Fruit fly (Drosophila melanogaster): Measurements from ENCODE around the gene CG43362.
A peak's percentile ranks its signal among the peaks of the same experiment; 100 is the strongest.

CG43362 gene

DNA sequence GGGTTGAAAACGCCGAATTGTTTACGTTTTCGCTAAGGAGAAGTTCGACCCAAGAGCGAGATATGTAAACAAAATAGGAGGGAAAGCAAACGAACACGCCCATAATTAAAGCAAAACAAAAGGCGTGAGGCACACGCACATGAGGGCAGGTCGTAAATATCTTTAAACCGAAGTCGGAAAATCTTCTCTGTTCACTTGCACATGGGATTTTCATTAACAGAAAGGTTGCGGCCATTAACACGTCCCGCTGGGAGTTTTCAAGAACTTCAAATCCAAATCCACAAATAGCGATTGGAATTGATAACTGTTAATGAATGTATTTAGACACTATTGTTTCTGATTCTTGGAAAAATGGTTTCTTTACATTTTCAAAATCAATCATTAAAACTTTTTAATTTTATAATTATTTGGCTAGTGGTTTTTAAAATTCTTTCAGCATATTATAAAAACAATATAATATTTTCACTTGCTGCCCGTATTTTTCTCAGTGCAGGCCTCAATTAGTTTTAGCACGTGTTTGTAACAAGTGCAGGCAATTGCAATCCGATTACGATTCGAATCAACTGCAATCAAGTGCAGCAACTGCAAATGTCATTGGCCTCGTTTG, 42.7 kb upstream of the CG43362 start (continued):
- TF ChIP-seq Abd-B (GFP tag; optimal IDR thresholded peaks at IDR 0.05), result no peak
- TF ChIP-seq CG31441 (GFP tag; IDR thresholded peaks at IDR 0.05), result 0 out of 2 replicates have a peak, but pooled peaks have one; percentile 15
- peak; percentile 39 for TF ChIP-seq pros (GFP tag; optimal IDR thresholded peaks at IDR 0.05)
- peak; percentile 42; the same call in 1 of the 2 replicates for TF ChIP-seq Xrp1 (GFP tag; IDR thresholded peaks at IDR 0.05)
- no peak for TF ChIP-seq toy (GFP tag; IDR thresholded peaks at IDR 0.05)
- peak in 1 of 3 experiments; percentile 28 for TF ChIP-seq Stat92E (GFP tag; optimal IDR thresholded peaks at IDR 0.05)
- no peak for TF ChIP-seq Max (GFP tag; optimal IDR thresholded peaks at IDR 0.05)
- no peak for TF ChIP-seq CG31224 (GFP tag; IDR thresholded peaks at IDR 0.05)
- TF ChIP-seq Hsf (GFP tag; optimal IDR thresholded peaks at IDR 0.05), result no peak
- TF ChIP-seq CG6689 (GFP tag; IDR thresholded peaks at IDR 0.05), result no peak
- no peak for TF ChIP-seq dati (GFP tag; IDR thresholded peaks at IDR 0.05)
- TF ChIP-seq CG11504 (tag; optimal IDR thresholded peaks at IDR 0.05), result peak; percentile 3
- TF ChIP-seq CG17912 (GFP tag; optimal IDR thresholded peaks at IDR 0.05), result no peak
- peak; percentile 18 for TF ChIP-seq phol (tag; optimal IDR thresholded peaks at IDR 0.05)
- no peak for TF ChIP-seq CG8281 (tag; optimal IDR thresholded peaks at IDR 0.05)
- peak; percentile 77 for TF ChIP-seq cad (GFP tag; optimal IDR thresholded peaks at IDR 0.05)
- TF ChIP-seq CG6175 (GFP tag; IDR thresholded peaks at IDR 0.05), result no peak
- TF ChIP-seq insv (GFP tag; optimal IDR thresholded peaks at IDR 0.05), result no peak
- TF ChIP-seq sisA (GFP tag; IDR thresholded peaks at IDR 0.05), result no peak
- no peak for TF ChIP-seq CG10959 (GFP tag; IDR thresholded peaks at IDR 0.05)
- no peak for TF ChIP-seq CG6813 (GFP tag; optimal IDR thresholded peaks at IDR 0.05)
- no peak for TF ChIP-seq fd3F (GFP tag; optimal IDR thresholded peaks at IDR 0.05)
- no peak for TF ChIP-seq Lim3 (GFP tag; IDR thresholded peaks at IDR 0.05)
- no peak for TF ChIP-seq CG11696 (GFP tag; IDR thresholded peaks at IDR 0.05)
- TF ChIP-seq trem (tag; optimal IDR thresholded peaks at IDR 0.05), result no peak
- TF ChIP-seq NfI (GFP tag; optimal IDR thresholded peaks at IDR 0.05), result no peak
- peak in 1 of 2 experiments; percentile 12 for TF ChIP-seq tll (GFP tag; optimal IDR thresholded peaks at IDR 0.05)
- TF ChIP-seq CG3407 (GFP tag; optimal IDR thresholded peaks at IDR 0.05), result no peak
- no peak for TF ChIP-seq CG6254 (GFP tag; optimal IDR thresholded peaks at IDR 0.05)
- TF ChIP-seq tup (GFP tag; optimal IDR thresholded peaks at IDR 0.05), result no peak
- no peak for TF ChIP-seq CG17612 (GFP tag; IDR thresholded peaks at IDR 0.05)
- TF ChIP-seq CG11398 (GFP tag; optimal IDR thresholded peaks at IDR 0.05), result no peak
- no peak for TF ChIP-seq CG8388 (GFP tag; optimal IDR thresholded peaks at IDR 0.05)
- no peak for TF ChIP-seq cas (GFP tag; IDR thresholded peaks at IDR 0.05)
- no peak for TF ChIP-seq Xbp1 (GFP tag; optimal IDR thresholded peaks at IDR 0.05)
- no peak for TF ChIP-seq Ada2b (GFP tag; IDR thresholded peaks at IDR 0.05)
- TF ChIP-seq CG9876 (GFP tag; optimal IDR thresholded peaks at IDR 0.05), result no peak
- TF ChIP-seq Bdp1 (GFP tag; optimal IDR thresholded peaks at IDR 0.05), result no peak
- TF ChIP-seq CG2678 (tag; optimal IDR thresholded peaks at IDR 0.05), result no peak
- no peak for TF ChIP-seq B-H1 (GFP tag; IDR thresholded peaks at IDR 0.05)
- TF ChIP-seq CG8089 (GFP tag; optimal IDR thresholded peaks at IDR 0.05), result no peak
- TF ChIP-seq CG18619 (GFP tag; optimal IDR thresholded peaks at IDR 0.05), result no peak
- no peak for TF ChIP-seq CG17328 (GFP tag; IDR thresholded peaks at IDR 0.05)
- TF ChIP-seq nom (GFP tag; optimal IDR thresholded peaks at IDR 0.05), result no peak
- no peak for TF ChIP-seq Tbp (GFP tag; optimal IDR thresholded peaks at IDR 0.05)
- TF ChIP-seq ci (GFP tag; IDR thresholded peaks at IDR 0.05), result no peak
- TF ChIP-seq CG13287 (GFP tag; IDR thresholded peaks at IDR 0.05; ENCODE audit: partially characterized antibody), result no peak
- no peak for TF ChIP-seq CG9437 (GFP tag; optimal IDR thresholded peaks at IDR 0.05)
- no peak for TF ChIP-seq Myb (GFP tag; optimal IDR thresholded peaks at IDR 0.05)
- TF ChIP-seq gem (tag; optimal IDR thresholded peaks at IDR 0.05), result peak; percentile 35
